Fruit fly (Drosophila melanogaster) whole organism, embryonic: ENCODE data around the gene Gr36b.
A peak's percentile ranks its signal among the peaks of the same experiment; 100 is the strongest.

Source experiments
- Asciz ChIP-seq: fragments of 200-800 bp; sonication (Bioruptor generic); optimal IDR thresholded peaks from 2 replicates; lab custom pipeline; 2017; ENCODE audit warnings: missing biosample characterization, mild to moderate bottlenecking, missing genetic modification characterization, missing genetic modification reagents
- BtbVII ChIP-seq: fragments of 200-800 bp; sonication (Bioruptor generic); optimal IDR thresholded peaks from 3 replicates; lab custom pipeline; 2017; ENCODE audit warnings: missing biosample characterization, mild to moderate bottlenecking, missing genetic modification characterization
- CG10959 ChIP-seq: fragments of 200-800 bp; sonication (Bioruptor generic); IDR thresholded peaks from 2 replicates; pipeline ENCODE4 v1.3.6; 2022; ENCODE audit warnings: missing biosample characterization, missing genetic modification characterization
- CG11085 ChIP-seq: fragments of 200-800 bp; sonication (Bioruptor generic); IDR thresholded peaks from 2 replicates; pipeline ENCODE4 v1.3.6; 2022; ENCODE audit warnings: missing biosample characterization, missing genetic modification characterization
- CG11504 ChIP-seq: fragments of 200-800 bp; sonication (Bioruptor generic); optimal IDR thresholded peaks from 3 replicates; lab custom pipeline; 2019; ENCODE audit warnings: missing biosample characterization, mild to moderate bottlenecking, missing genetic modification characterization, moderate library complexity
- CG11695 ChIP-seq: fragments of 200-800 bp; sonication (Bioruptor generic); IDR thresholded peaks from 3 replicates; pipeline ENCODE4 v1.3.6; 2022; ENCODE audit warnings: missing biosample characterization, missing genetic modification characterization
- CG12659 ChIP-seq: fragments of 200-800 bp; sonication (Bioruptor generic); optimal IDR thresholded peaks from 3 replicates; lab custom pipeline; 2017; ENCODE audit warnings: mild to moderate bottlenecking, missing biosample characterization, missing genetic modification reagents, missing genetic modification characterization
- CG13123 ChIP-seq: fragments of 200-800 bp; sonication (Bioruptor generic); optimal IDR thresholded peaks from 2 replicates; lab custom pipeline; 2016; ENCODE audit warnings: missing biosample characterization, missing genetic modification characterization
- CG13296 ChIP-seq: fragments of 200-800 bp; sonication (Bioruptor generic); optimal IDR thresholded peaks from 3 replicates; lab custom pipeline; 2018; ENCODE audit warnings: missing biosample characterization, mild to moderate bottlenecking, missing genetic modification characterization
- CG15073 ChIP-seq: fragments of 200-800 bp; sonication (Bioruptor generic); optimal IDR thresholded peaks from 2 replicates; lab custom pipeline; 2016; ENCODE audit warnings: missing biosample characterization, missing genetic modification characterization
- CG15601 ChIP-seq: fragments of 200-800 bp; sonication (Bioruptor generic); optimal IDR thresholded peaks from 3 replicates; lab custom pipeline; 2019; ENCODE audit warnings: missing biosample characterization, mild to moderate bottlenecking, missing genetic modification characterization, moderate library complexity
- CG17829 ChIP-seq: fragments of 200-800 bp; optimal IDR thresholded peaks from 2 replicates; lab custom pipeline; 2019; ENCODE audit warnings: missing biosample characterization, mild to moderate bottlenecking, missing genetic modification characterization, moderate library complexity
- CG2678 ChIP-seq: fragments of 200-800 bp; sonication (Bioruptor generic); optimal IDR thresholded peaks from 3 replicates; lab custom pipeline; 2019; ENCODE audit warnings: missing biosample characterization, mild to moderate bottlenecking, missing genetic modification characterization, moderate library complexity
- CG31441 ChIP-seq: fragments of 200-800 bp; sonication (Bioruptor generic); IDR thresholded peaks from 2 replicates; pipeline ENCODE4 v1.3.6; 2022; ENCODE audit warnings: missing biosample characterization, missing genetic modification characterization
- CG32772 ChIP-seq: fragments of 200-800 bp; sonication (Bioruptor generic); IDR thresholded peaks from 2 replicates; pipeline ENCODE4 v1.3.6; 2022; ENCODE audit warnings: missing biosample characterization, missing genetic modification characterization
- CG4404 ChIP-seq: fragments of 200-800 bp; sonication (Bioruptor generic); IDR thresholded peaks from 2 replicates; pipeline ENCODE4 v1.3.6; 2022; ENCODE audit warnings: missing biosample characterization, missing genetic modification characterization
- CG5245 ChIP-seq: fragments of 200-800 bp; sonication (Bioruptor generic); optimal IDR thresholded peaks from 3 replicates; lab custom pipeline; 2016; ENCODE audit warnings: missing biosample characterization, missing genetic modification characterization
- CG6791 ChIP-seq: fragments of 200-800 bp; sonication (Bioruptor generic); IDR thresholded peaks from 3 replicates; pipeline ENCODE4 v1.3.6; 2022; ENCODE audit warnings: missing biosample characterization, missing genetic modification characterization; ENCODE audit not compliant: partially characterized antibody
- CG6813 ChIP-seq: fragments of 200-800 bp; sonication (Bioruptor generic); optimal IDR thresholded peaks from 2 replicates; lab custom pipeline; 2017; ENCODE audit warnings: missing biosample characterization, missing genetic modification characterization, mild to moderate bottlenecking, moderate library complexity, missing genetic modification reagents
- CG7357 ChIP-seq: fragments of 200-800 bp; sonication (Bioruptor generic); IDR thresholded peaks from 3 replicates; pipeline ENCODE4 v1.3.6; 2022; ENCODE audit warnings: missing biosample characterization, missing genetic modification characterization
- CG8388 ChIP-seq: fragments of 200-800 bp; sonication (Bioruptor generic); optimal IDR thresholded peaks from 2 replicates; lab custom pipeline; 2019; ENCODE audit warnings: missing biosample characterization, mild to moderate bottlenecking, missing genetic modification characterization, moderate library complexity
- CG9876 ChIP-seq: fragments of 200-800 bp; sonication (Bioruptor generic); optimal IDR thresholded peaks from 2 replicates; lab custom pipeline; 2016; ENCODE audit warnings: missing biosample characterization, missing genetic modification characterization
- CTCF ChIP-seq: fragments of 200-800 bp; sonication (Bioruptor generic); optimal IDR thresholded peaks from 2 replicates; lab custom pipeline; 2017; ENCODE audit warnings: missing biosample characterization, mild to moderate bottlenecking, missing genetic modification characterization, moderate library complexity
- Dll ChIP-seq: fragments of 200-800 bp; sonication (Bioruptor generic); IDR thresholded peaks from 4 replicates; pipeline ENCODE4 v1.3.6; 2022; ENCODE audit warnings: missing biosample characterization, missing genetic modification characterization; ENCODE audit not compliant: partially characterized antibody
- Doc2 ChIP-seq: fragments of 200-800 bp; sonication (Bioruptor generic); IDR thresholded peaks from 2 replicates; pipeline ENCODE4 v1.3.6; 2022; ENCODE audit warnings: missing biosample characterization, missing genetic modification characterization
- Ets65A ChIP-seq: fragments of 200-800 bp; sonication (Bioruptor generic); peaks from one replicate; lab custom pipeline; 2016; ENCODE audit warnings: missing biosample characterization, missing genetic modification characterization
- Fer1 ChIP-seq: fragments of 200-800 bp; sonication (Bioruptor generic); optimal IDR thresholded peaks from 2 replicates; lab custom pipeline; 2017; ENCODE audit warnings: missing biosample characterization, mild to moderate bottlenecking, missing genetic modification characterization
- Fer2 ChIP-seq: fragments of 200-800 bp; sonication (Bioruptor generic); optimal IDR thresholded peaks from 2 replicates; lab custom pipeline; 2018; ENCODE audit warnings: missing biosample characterization, mild to moderate bottlenecking, missing genetic modification characterization, moderate library complexity
- HLH4C ChIP-seq: fragments of 200-800 bp; sonication (Bioruptor generic); IDR thresholded peaks from 3 replicates; pipeline ENCODE4 v1.3.6; 2022; ENCODE audit warnings: missing biosample characterization, missing genetic modification characterization; ENCODE audit not compliant: partially characterized antibody
- Hr51 ChIP-seq, 2 experiments: fragments of 200-800 bp; sonication (Bioruptor generic); optimal IDR thresholded peaks; 2 replicates in 1 of 2; 3 replicates in 1 of 2; lab custom pipeline; 2016 to 2018; ENCODE audit warnings: missing biosample characterization in 2 of 2, missing genetic modification characterization in 2 of 2, mild to moderate bottlenecking in 1 of 2, moderate library complexity in 1 of 2
- Lim3 ChIP-seq: fragments of 200-800 bp; sonication (Bioruptor generic); IDR thresholded peaks from 2 replicates; pipeline ENCODE4 v1.3.6; 2022; ENCODE audit warnings: missing biosample characterization, missing genetic modification characterization
- Meics ChIP-seq: fragments of 200-800 bp; sonication (Bioruptor generic); optimal IDR thresholded peaks from 2 replicates; lab custom pipeline; 2017; ENCODE audit warnings: missing biosample characterization, mild to moderate bottlenecking, missing genetic modification characterization
- Neu2 ChIP-seq: fragments of 200-800 bp; sonication (Bioruptor generic); optimal IDR thresholded peaks from 3 replicates; lab custom pipeline; 2016; ENCODE audit warnings: missing biosample characterization, missing genetic modification characterization, borderline replicate concordance
- Sin3A ChIP-seq: fragments of >200 bp; optimal IDR thresholded peaks from 2 replicates; lab custom pipeline; 2018
- Stat92E ChIP-seq, 3 experiments: fragments of >200 bp in 2 of 3; fragments of 200-800 bp in 1 of 3; sonication (Bioruptor generic) in 1 of 3; optimal IDR thresholded peaks; 2 replicates each; lab custom pipeline; 2017 to 2019; ENCODE audit warnings: missing biosample characterization in 3 of 3, missing genetic modification characterization in 3 of 3, mild to moderate bottlenecking in 1 of 3, moderate library complexity in 1 of 3
- ara ChIP-seq: fragments of 200-800 bp; sonication (Bioruptor generic); IDR thresholded peaks from 2 replicates; pipeline ENCODE4 v1.3.6; 2022; ENCODE audit warnings: missing biosample characterization, missing genetic modification characterization
- bcd ChIP-seq: fragments of 200-800 bp; sonication (Bioruptor generic); optimal IDR thresholded peaks from 2 replicates; lab custom pipeline; 2017; ENCODE audit warnings: missing biosample characterization, mild to moderate bottlenecking, missing genetic modification characterization
- crp ChIP-seq, 2 experiments: fragments of 200-800 bp; sonication (Bioruptor generic); optimal IDR thresholded peaks; 2 replicates in 1 of 2; 3 replicates in 1 of 2; lab custom pipeline; 2017; ENCODE audit warnings: missing biosample characterization in 2 of 2, missing genetic modification characterization in 2 of 2, mild to moderate bottlenecking in 1 of 2, moderate library complexity in 1 of 2
- cwo ChIP-seq: fragments of 200-800 bp; sonication (Bioruptor generic); optimal IDR thresholded peaks from 3 replicates; lab custom pipeline; 2017; ENCODE audit warnings: missing biosample characterization, missing genetic modification characterization, mild to moderate bottlenecking, moderate library complexity, missing genetic modification reagents
- dati ChIP-seq: fragments of 200-800 bp; sonication (Bioruptor generic); IDR thresholded peaks from 2 replicates; pipeline ENCODE4 v1.3.6; 2022; ENCODE audit warnings: missing biosample characterization, missing genetic modification characterization
- dm ChIP-seq: fragments of 200-800 bp; sonication (Bioruptor generic); optimal IDR thresholded peaks from 3 replicates; lab custom pipeline; 2016; ENCODE audit warnings: missing biosample characterization, missing genetic modification characterization
- gsb ChIP-seq: fragments of 200-800 bp; sonication (Bioruptor generic); IDR thresholded peaks from 2 replicates; pipeline ENCODE4 v1.3.6; 2022; ENCODE audit warnings: missing biosample characterization, missing genetic modification characterization
- gt ChIP-seq: fragments of 200-800 bp; sonication (Bioruptor generic); IDR thresholded peaks from 2 replicates; pipeline ENCODE4 v1.3.6; 2022; ENCODE audit warnings: missing biosample characterization, missing genetic modification characterization
- ham ChIP-seq: fragments of 200-800 bp; sonication (Bioruptor generic); IDR thresholded peaks from 2 replicates; pipeline ENCODE4 v1.3.6; 2022; ENCODE audit warnings: missing biosample characterization, missing genetic modification characterization
- hbn ChIP-seq: fragments of 200-800 bp; sonication (Bioruptor generic); IDR thresholded peaks from 2 replicates; pipeline ENCODE4 v1.3.6; 2022; ENCODE audit warnings: missing biosample characterization, missing genetic modification characterization; ENCODE audit not compliant: partially characterized antibody
- odd ChIP-seq: fragments of 200-800 bp; sonication (Bioruptor generic); optimal IDR thresholded peaks from 2 replicates; lab custom pipeline; 2017; ENCODE audit warnings: missing biosample characterization, mild to moderate bottlenecking, missing genetic modification characterization
- p53 ChIP-seq: fragments of 200-800 bp; sonication (Bioruptor generic); optimal IDR thresholded peaks from 2 replicates; lab custom pipeline; 2016; ENCODE audit warnings: missing biosample characterization, missing genetic modification characterization
- pho ChIP-seq: fragments of 200-800 bp; sonication (Bioruptor generic); optimal IDR thresholded peaks from 2 replicates; lab custom pipeline; 2016; ENCODE audit warnings: missing biosample characterization, missing genetic modification characterization
- sqz ChIP-seq: fragments of 200-800 bp; sonication (Bioruptor generic); optimal IDR thresholded peaks from 3 replicates; lab custom pipeline; 2018; ENCODE audit warnings: missing biosample characterization, mild to moderate bottlenecking, missing genetic modification characterization
- ssp ChIP-seq: fragments of 200-800 bp; sonication (Bioruptor generic); IDR thresholded peaks from 2 replicates; pipeline ENCODE4 v1.3.6; 2022; ENCODE audit warnings: missing biosample characterization, missing genetic modification characterization
- tna ChIP-seq: fragments of 200-800 bp; sonication (Bioruptor generic); IDR thresholded peaks from 2 replicates; pipeline ENCODE4 v1.3.6; 2022; ENCODE audit warnings: missing biosample characterization, missing genetic modification characterization; ENCODE audit not compliant: partially characterized antibody
- vvl ChIP-seq: fragments of 200-800 bp; sonication (Bioruptor generic); IDR thresholded peaks from 2 replicates; pipeline ENCODE4 v1.3.6; 2022; ENCODE audit warnings: missing biosample characterization, missing genetic modification characterization

Gr36b gene

DNA sequence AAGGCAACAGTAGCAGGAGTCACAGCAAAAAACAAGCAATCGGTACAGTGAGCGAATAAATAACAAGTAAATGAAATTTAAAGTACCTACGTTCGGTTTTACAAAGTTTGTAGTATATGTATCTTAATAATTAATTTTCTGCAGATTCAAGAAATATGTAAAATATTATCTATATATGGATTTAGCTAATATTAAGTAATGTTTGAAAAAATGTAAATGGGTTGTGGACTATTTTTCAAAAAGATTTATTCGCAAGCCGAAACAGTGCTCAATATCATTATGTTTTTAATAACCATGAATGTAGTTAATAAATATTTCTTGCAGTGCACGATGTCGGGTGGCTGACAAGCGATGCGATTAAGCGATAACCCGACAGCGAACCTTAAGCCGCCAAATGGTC is 28.5 kb downstream of the Gr36b start (continued):
- no peak for TF ChIP-seq Ets65A (GFP tag; lab: Kevin White, UChicago)
- TF ChIP-seq CG12659 (GFP tag; lab: Kevin White, UChicago): peak; percentile 18
- no peak for TF ChIP-seq Sin3A (lab: Kevin White, UChicago)
- no peak for TF ChIP-seq CG32772 (GFP tag; lab: Robert Waterston, UW)
- no peak for TF ChIP-seq Asciz (GFP tag; lab: Kevin White, UChicago)
- no peak for TF ChIP-seq vvl
- TF ChIP-seq dm (GFP tag; lab: Kevin White, UChicago): no peak
- TF ChIP-seq p53 (GFP tag; lab: Kevin White, UChicago): no peak
- no peak for TF ChIP-seq CG8388 (GFP tag; lab: Kevin White, UChicago)
- TF ChIP-seq BtbVII (GFP tag; lab: Kevin White, UChicago): no peak
- no peak for TF ChIP-seq CG4404 (GFP tag; lab: Robert Waterston, UW)
- no peak for TF ChIP-seq tna (GFP tag; lab: Robert Waterston, UW)
- TF ChIP-seq odd (GFP tag; lab: Kevin White, UChicago): no peak
- TF ChIP-seq Fer2 (tag; lab: Kevin White, UChicago): no peak
- TF ChIP-seq CG6791: no peak
- no peak for TF ChIP-seq CG17829
- no peak for TF ChIP-seq CG15073
- no peak for TF ChIP-seq CG9876 (GFP tag; lab: Kevin White, UChicago)
- TF ChIP-seq CG13296: no peak
- no peak for TF ChIP-seq gt
- no peak for TF ChIP-seq dati (GFP tag; lab: Robert Waterston, UW)
- no peak for TF ChIP-seq CG13123
- peak in 1 of 2 experiments; percentile 68 for TF ChIP-seq Hr51 (GFP tag; optimal IDR thresholded peaks at IDR 0.05; lab: Kevin White, UChicago)
- TF ChIP-seq gsb (GFP tag; lab: Robert Waterston, UW): no peak
- TF ChIP-seq CG2678 (tag; lab: Kevin White, UChicago): peak; percentile 64
- TF ChIP-seq CG11085: no peak
- no peak for TF ChIP-seq Dll (GFP tag; lab: Robert Waterston, UW)
- TF ChIP-seq hbn (GFP tag; lab: Robert Waterston, UW): no peak
- TF ChIP-seq HLH4C (GFP tag; lab: Robert Waterston, UW): no peak
- peak; percentile 0 for TF ChIP-seq bcd (GFP tag; lab: Kevin White, UChicago)
- no peak for TF ChIP-seq Doc2 (GFP tag; lab: Robert Waterston, UW)
- TF ChIP-seq CG15601 (tag; lab: Kevin White, UChicago): no peak
- no peak for TF ChIP-seq sqz (GFP tag; lab: Kevin White, UChicago)
- peak; percentile 53 for TF ChIP-seq CG31441
- TF ChIP-seq cwo (GFP tag; lab: Kevin White, UChicago): peak; percentile 12
- TF ChIP-seq crp (GFP tag; optimal IDR thresholded peaks at IDR 0.05; lab: Kevin White, UChicago): no peak
- TF ChIP-seq Stat92E (GFP tag; optimal IDR thresholded peaks at IDR 0.05; lab: Kevin White, UChicago): no peak
- peak; percentile 31 for TF ChIP-seq Meics (GFP tag; lab: Kevin White, UChicago)
- no peak for TF ChIP-seq CG7357
- TF ChIP-seq CG11695 (GFP tag; lab: Robert Waterston, UW): 0 out of 3 replicates have a peak, but pooled peaks have one; percentile 8
- TF ChIP-seq ara (GFP tag; lab: Robert Waterston, UW): no peak
- TF ChIP-seq ssp (GFP tag; lab: Robert Waterston, UW): no peak
- no peak for TF ChIP-seq pho (GFP tag; lab: Kevin White, UChicago)
- no peak for TF ChIP-seq CG5245
- TF ChIP-seq ham (GFP tag; lab: Robert Waterston, UW): no peak
- no peak for TF ChIP-seq CG6813 (GFP tag; lab: Kevin White, UChicago)
- no peak for TF ChIP-seq CG10959
- no peak for TF ChIP-seq Neu2
- no peak for TF ChIP-seq Lim3 (GFP tag; lab: Robert Waterston, UW)
- peak; percentile 65 for TF ChIP-seq CG11504 (tag; lab: Kevin White, UChicago)
- TF ChIP-seq CTCF (GFP tag; lab: Kevin White, UChicago): no peak
- peak; percentile 54 for TF ChIP-seq Fer1 (GFP tag; lab: Kevin White, UChicago)
